Fruit fly (Drosophila melanogaster) whole organism, embryonic: ENCODE measurements around the gene CG34301.
A peak's percentile ranks its signal among the peaks of the same experiment; 100 is the strongest.

Experiments used
- ATbp ChIP-seq: fragments of 200-800 bp; sonication (Bioruptor generic); optimal IDR thresholded peaks from 2 replicates; lab custom pipeline; 2017; ENCODE audit warnings: missing biosample characterization, mild to moderate bottlenecking, missing genetic modification characterization, missing genetic modification reagents
- Adf1 ChIP-seq: fragments of 200-800 bp; sonication (Bioruptor generic); IDR thresholded peaks from 2 replicates; pipeline ENCODE4 v1.3.6; 2022; ENCODE audit warnings: missing biosample characterization, missing genetic modification characterization
- Atf-2 ChIP-seq: fragments of 200-800 bp; sonication (Bioruptor generic); optimal IDR thresholded peaks from 2 replicates; lab custom pipeline; 2016; ENCODE audit warnings: missing biosample characterization, missing genetic modification characterization
- BtbVII ChIP-seq: fragments of 200-800 bp; sonication (Bioruptor generic); optimal IDR thresholded peaks from 3 replicates; lab custom pipeline; 2017; ENCODE audit warnings: missing biosample characterization, mild to moderate bottlenecking, missing genetic modification characterization
- CG10274 ChIP-seq: fragments of 200-800 bp; sonication (Bioruptor generic); optimal IDR thresholded peaks from 3 replicates; lab custom pipeline; 2017; ENCODE audit warnings: missing biosample characterization, mild to moderate bottlenecking, missing genetic modification characterization
- CG11560 ChIP-seq: fragments of 200-800 bp; sonication (Bioruptor generic); IDR thresholded peaks from 3 replicates; pipeline ENCODE4 v1.3.6; 2022; ENCODE audit warnings: missing biosample characterization, missing genetic modification characterization
- CG12391 ChIP-seq: fragments of 200-800 bp; sonication (Bioruptor generic); optimal IDR thresholded peaks from 3 replicates; lab custom pipeline; 2018; ENCODE audit warnings: missing biosample characterization, mild to moderate bottlenecking, missing genetic modification characterization, moderate library complexity
- CG15601 ChIP-seq: fragments of 200-800 bp; sonication (Bioruptor generic); optimal IDR thresholded peaks from 3 replicates; lab custom pipeline; 2019; ENCODE audit warnings: missing biosample characterization, mild to moderate bottlenecking, missing genetic modification characterization, moderate library complexity
- CG16779 ChIP-seq: fragments of 200-800 bp; sonication (Bioruptor generic); IDR thresholded peaks from 2 replicates; pipeline ENCODE4 v1.3.6; 2022; ENCODE audit warnings: missing biosample characterization, missing genetic modification characterization
- CG1792 ChIP-seq: fragments of 200-800 bp; sonication (Bioruptor generic); optimal IDR thresholded peaks from 2 replicates; lab custom pipeline; 2016; ENCODE audit warnings: missing biosample characterization, missing genetic modification characterization
- CG2678 ChIP-seq: fragments of 200-800 bp; sonication (Bioruptor generic); optimal IDR thresholded peaks from 3 replicates; lab custom pipeline; 2019; ENCODE audit warnings: missing biosample characterization, mild to moderate bottlenecking, missing genetic modification characterization, moderate library complexity
- CG2712 ChIP-seq: fragments of 200-800 bp; optimal IDR thresholded peaks from 3 replicates; lab custom pipeline; 2019; ENCODE audit warnings: missing biosample characterization, mild to moderate bottlenecking, missing genetic modification characterization, moderate library complexity
- CG3065 ChIP-seq: fragments of 200-800 bp; sonication (Bioruptor generic); optimal IDR thresholded peaks from 2 replicates; lab custom pipeline; 2016; ENCODE audit warnings: missing biosample characterization, missing genetic modification characterization
- CG31224 ChIP-seq: fragments of 200-800 bp; sonication (Bioruptor generic); IDR thresholded peaks from 2 replicates; pipeline ENCODE4 v1.3.6; 2022; ENCODE audit warnings: missing biosample characterization, missing genetic modification characterization
- CG32767 ChIP-seq: fragments of 200-800 bp; sonication (Bioruptor generic); IDR thresholded peaks from 2 replicates; pipeline ENCODE4 v1.3.6; 2022; ENCODE audit warnings: missing biosample characterization, missing genetic modification characterization
- CG34224 ChIP-seq: fragments of 200-800 bp; sonication (Bioruptor generic); IDR thresholded peaks from 3 replicates; pipeline ENCODE4 v1.3.6; 2022; ENCODE audit warnings: missing biosample characterization, missing genetic modification characterization; ENCODE audit not compliant: partially characterized antibody
- CG34376 ChIP-seq: fragments of 200-800 bp; sonication (Bioruptor generic); optimal IDR thresholded peaks from 2 replicates; lab custom pipeline; 2018; ENCODE audit warnings: missing biosample characterization, mild to moderate bottlenecking, missing genetic modification characterization
- CG42726 ChIP-seq: fragments of 200-800 bp; sonication (Bioruptor generic); IDR thresholded peaks from 2 replicates; pipeline ENCODE4 v1.3.6; 2022; ENCODE audit warnings: missing biosample characterization, missing genetic modification characterization; ENCODE audit not compliant: partially characterized antibody
- CG4404 ChIP-seq: fragments of 200-800 bp; sonication (Bioruptor generic); IDR thresholded peaks from 2 replicates; pipeline ENCODE4 v1.3.6; 2022; ENCODE audit warnings: missing biosample characterization, missing genetic modification characterization
- CG6854 ChIP-seq: fragments of 200-800 bp; sonication (Bioruptor generic); optimal IDR thresholded peaks from 3 replicates; lab custom pipeline; 2017; ENCODE audit warnings: missing biosample characterization, mild to moderate bottlenecking, missing genetic modification characterization
- CG8765 ChIP-seq: fragments of 200-800 bp; sonication (Bioruptor generic); IDR thresholded peaks from 2 replicates; pipeline ENCODE4 v1.3.6; 2022; ENCODE audit warnings: missing biosample characterization, missing genetic modification characterization
- CG9727 ChIP-seq: fragments of 200-800 bp; sonication (Bioruptor generic); optimal IDR thresholded peaks from 3 replicates; lab custom pipeline; 2017; ENCODE audit warnings: missing biosample characterization, mild to moderate bottlenecking, missing genetic modification characterization
- Dad ChIP-seq: fragments of 200-800 bp; sonication (Bioruptor generic); optimal IDR thresholded peaks from 3 replicates; lab custom pipeline; 2016; ENCODE audit warnings: missing biosample characterization, missing genetic modification characterization
- Hmr ChIP-seq: fragments of 200-800 bp; sonication (Bioruptor generic); optimal IDR thresholded peaks from 3 replicates; lab custom pipeline; 2017; ENCODE audit warnings: mild to moderate bottlenecking, missing biosample characterization, missing genetic modification reagents, missing genetic modification characterization
- Hr78 ChIP-seq, 2 experiments: fragments of 200-800 bp in 1 of 2; fragments of >200 bp in 1 of 2; sonication (Bioruptor generic) in 1 of 2; optimal IDR thresholded peaks; 2 replicates each; lab custom pipeline; 2017 to 2019; ENCODE audit warnings: missing biosample characterization in 2 of 2, missing genetic modification characterization in 2 of 2, mild to moderate bottlenecking in 1 of 2, moderate library complexity in 1 of 2
- Kr ChIP-seq: fragments of 200-800 bp; sonication (Bioruptor generic); optimal IDR thresholded peaks from 2 replicates; lab custom pipeline; 2017; ENCODE audit warnings: missing biosample characterization, mild to moderate bottlenecking, missing genetic modification characterization
- Med ChIP-seq: fragments of 200-800 bp; sonication (Bioruptor generic); peaks from one replicate; lab custom pipeline; 2016; ENCODE audit warnings: missing biosample characterization, missing genetic modification characterization, mild to moderate bottlenecking, inconsistent platforms, moderate library complexity
- Mes4 ChIP-seq: fragments of 200-800 bp; sonication (Bioruptor generic); optimal IDR thresholded peaks from 2 replicates; lab custom pipeline; 2016; ENCODE audit warnings: missing biosample characterization, missing genetic modification characterization
- NC2β ChIP-seq: fragments of 200-800 bp; sonication (Bioruptor generic); optimal IDR thresholded peaks from 2 replicates; lab custom pipeline; 2016; ENCODE audit warnings: missing biosample characterization, missing genetic modification characterization
- Scr ChIP-seq: fragments of 200-800 bp; sonication (Bioruptor generic); IDR thresholded peaks from 2 replicates; pipeline ENCODE4 v1.3.6; 2022; ENCODE audit warnings: missing biosample characterization, missing genetic modification characterization; ENCODE audit not compliant: partially characterized antibody
- Sox102F ChIP-seq: fragments of 200-800 bp; sonication (Bioruptor generic); optimal IDR thresholded peaks from 2 replicates; lab custom pipeline; 2018; ENCODE audit warnings: missing biosample characterization, mild to moderate bottlenecking, missing genetic modification characterization, moderate library complexity
- Stat92E ChIP-seq, 3 experiments: fragments of >200 bp in 2 of 3; fragments of 200-800 bp in 1 of 3; sonication (Bioruptor generic) in 1 of 3; optimal IDR thresholded peaks; 2 replicates each; lab custom pipeline; 2017 to 2019; ENCODE audit warnings: missing biosample characterization in 3 of 3, missing genetic modification characterization in 3 of 3, mild to moderate bottlenecking in 1 of 3, moderate library complexity in 1 of 3
- Xbp1 ChIP-seq: fragments of 200-800 bp; sonication (Bioruptor generic); optimal IDR thresholded peaks from 3 replicates; lab custom pipeline; 2016; ENCODE audit warnings: missing biosample characterization, mild to moderate bottlenecking, missing genetic modification characterization
- bbx ChIP-seq: fragments of 200-800 bp; sonication (Bioruptor generic); IDR thresholded peaks from 2 replicates; pipeline ENCODE4 v1.3.6; 2022; ENCODE audit warnings: missing biosample characterization, missing genetic modification characterization; ENCODE audit not compliant: partially characterized antibody
- chif ChIP-seq, 2 experiments: fragments of 200-800 bp; sonication (Bioruptor generic); optimal IDR thresholded peaks; 3 replicates each; lab custom pipeline; 2016; ENCODE audit warnings: missing biosample characterization in 2 of 2, missing genetic modification characterization in 2 of 2
- chm ChIP-seq: fragments of 200-800 bp; sonication (Bioruptor generic); IDR thresholded peaks from 2 replicates; pipeline ENCODE4 v1.3.6; 2022; ENCODE audit warnings: missing biosample characterization, missing genetic modification characterization
- chn ChIP-seq: fragments of 200-800 bp; sonication (Bioruptor generic); optimal IDR thresholded peaks from 2 replicates; lab custom pipeline; 2016; ENCODE audit warnings: missing biosample characterization, missing genetic modification characterization
- crc ChIP-seq: fragments of 200-800 bp; sonication (Bioruptor generic); optimal IDR thresholded peaks from 2 replicates; lab custom pipeline; 2016; ENCODE audit warnings: missing biosample characterization, missing genetic modification characterization
- disco-r ChIP-seq: fragments of 200-800 bp; sonication (Bioruptor generic); optimal IDR thresholded peaks from 2 replicates; lab custom pipeline; 2016; ENCODE audit warnings: missing biosample characterization, missing genetic modification characterization
- en ChIP-seq: fragments of 200-800 bp; sonication (Bioruptor generic); optimal IDR thresholded peaks from 2 replicates; lab custom pipeline; 2016; ENCODE audit warnings: missing biosample characterization, missing genetic modification characterization
- gcm2 ChIP-seq: fragments of 200-800 bp; sonication (Bioruptor generic); optimal IDR thresholded peaks from 2 replicates; lab custom pipeline; 2016; ENCODE audit warnings: missing biosample characterization, missing genetic modification characterization
- pfk ChIP-seq: fragments of 200-800 bp; sonication (Bioruptor generic); optimal IDR thresholded peaks from 2 replicates; lab custom pipeline; 2018; ENCODE audit warnings: missing biosample characterization, mild to moderate bottlenecking, missing genetic modification characterization, moderate library complexity
- ranshi ChIP-seq: fragments of 200-800 bp; sonication (Bioruptor generic); IDR thresholded peaks from 2 replicates; pipeline ENCODE4 v1.3.6; 2022; ENCODE audit warnings: missing biosample characterization, missing genetic modification characterization
- row ChIP-seq: fragments of 200-800 bp; sonication (Bioruptor generic); IDR thresholded peaks from 3 replicates; pipeline ENCODE4 v1.3.6; 2022; ENCODE audit warnings: missing biosample characterization, missing genetic modification characterization
- salm ChIP-seq: fragments of 200-800 bp; sonication (Bioruptor generic); optimal IDR thresholded peaks from 2 replicates; lab custom pipeline; 2018; ENCODE audit warnings: missing biosample characterization, mild to moderate bottlenecking, missing genetic modification characterization
- schlank ChIP-seq: fragments of 200-800 bp; sonication (Bioruptor generic); optimal IDR thresholded peaks from 2 replicates; lab custom pipeline; 2018; ENCODE audit warnings: missing biosample characterization, mild to moderate bottlenecking, missing genetic modification characterization
- shn ChIP-seq: fragments of 200-800 bp; sonication (Bioruptor generic); optimal IDR thresholded peaks from 3 replicates; lab custom pipeline; 2016; ENCODE audit warnings: missing biosample characterization, missing genetic modification characterization
- sisA ChIP-seq: fragments of 200-800 bp; sonication (Bioruptor generic); IDR thresholded peaks from 2 replicates; pipeline ENCODE4 v1.3.6; 2022; ENCODE audit warnings: missing biosample characterization, missing genetic modification characterization
- zfh1 ChIP-seq: fragments of 200-800 bp; sonication (Bioruptor generic); IDR thresholded peaks from 3 replicates; pipeline ENCODE4 v1.3.6; 2022; ENCODE audit warnings: missing biosample characterization, missing genetic modification characterization

CG34301 gene

dm6 chr3R:8820428-8820912, 47.2 kb downstream of the CG34301 start, which contains the start of gene aqz:
aqz (minus strand) TSS chr3R:8820682.
- TF ChIP-seq crc (GFP tag; lab: Kevin White, UChicago) (no peak), Sox102F (GFP tag; lab: Kevin White, UChicago) (no peak), CG4404 (no peak), Dad (peak; percentile 67), Mes4 (peak; percentile 59), CG34224 (GFP tag; lab: Robert Waterston, UW) (peak; percentile 17; the same call in 1 of the 3 replicates), chif (GFP tag; optimal IDR thresholded peaks at IDR 0.05; lab: Kevin White, UChicago) (peak; percentile 46 to 69), CG32767 (GFP tag; lab: Robert Waterston, UW) (peak; percentile 98), Hr78 (GFP tag; optimal IDR thresholded peaks at IDR 0.05; lab: Kevin White, UChicago) (no peak), sisA (GFP tag; lab: Robert Waterston, UW) (peak; percentile 52), CG8765 (peak; percentile 9; the same call in 1 of the 2 replicates), CG11560 (tag; lab: Robert Waterston, UW) (peak; percentile 58; the same call in 2 of the 3 replicates), pfk (GFP tag; lab: Kevin White, UChicago) (peak; percentile 64), BtbVII (GFP tag; lab: Kevin White, UChicago) (peak; percentile 22), CG34376 (GFP tag; lab: Kevin White, UChicago) (peak; percentile 91), Med (GFP tag; lab: Kevin White, UChicago) (peak; percentile 96), Atf-2 (GFP tag; lab: Kevin White, UChicago) (peak; percentile 48), CG10274 (GFP tag; lab: Kevin White, UChicago) (no peak), ATbp (GFP tag; lab: Kevin White, UChicago) (peak; percentile 51), disco-r (no peak), CG2678 (tag; lab: Kevin White, UChicago) (peak; percentile 56), chm (peak; percentile 95), shn (GFP tag; lab: Kevin White, UChicago) (peak; percentile 70), row (GFP tag; lab: Robert Waterston, UW) (peak; percentile 73), CG12391 (tag; lab: Kevin White, UChicago) (peak; percentile 70), Xbp1 (GFP tag; lab: Kevin White, UChicago) (peak; percentile 58), NC2β (GFP tag; lab: Kevin White, UChicago) (peak; percentile 81), CG1792 (GFP tag; lab: Kevin White, UChicago) (peak; percentile 53), CG16779 (peak; percentile 49; the same call in 1 of the 2 replicates), CG31224 (GFP tag; lab: Robert Waterston, UW) (no peak), salm (tag; lab: Kevin White, UChicago) (peak; percentile 37), gcm2 (GFP tag; lab: Kevin White, UChicago) (no peak), CG42726 (peak; percentile 80), en (GFP tag; lab: Kevin White, UChicago) (no peak), chn (GFP tag; lab: Kevin White, UChicago) (peak; percentile 76), CG3065 (GFP tag; lab: Kevin White, UChicago) (peak; percentile 39), ranshi (GFP tag; lab: Robert Waterston, UW) (peak; percentile 36; the same call in 1 of the 2 replicates), zfh1 (GFP tag; lab: Robert Waterston, UW) (peak; percentile 72; the same call in 2 of the 3 replicates), Adf1 (GFP tag; lab: Robert Waterston, UW) (peak; percentile 68; the same call in 1 of the 2 replicates), Hmr (GFP tag; lab: Kevin White, UChicago) (peak; percentile 85), CG15601 (tag; lab: Kevin White, UChicago) (peak; percentile 66), Scr (GFP tag; lab: Robert Waterston, UW) (peak; percentile 54), CG6854 (GFP tag; lab: Kevin White, UChicago) (peak; percentile 59), schlank (tag; lab: Kevin White, UChicago) (peak; percentile 37), Kr (GFP tag; lab: Kevin White, UChicago) (no peak), bbx (peak; percentile 66), CG9727 (peak; percentile 41), CG2712 (tag; lab: Kevin White, UChicago) (peak; percentile 67), Stat92E (GFP tag; optimal IDR thresholded peaks at IDR 0.05; lab: Kevin White, UChicago) (peak in 1 of 3 experiments; percentile 90)
